Worm (Caenorhabditis elegans) whole organism, L2 larva: ENCODE results near the gene B0365.9.

ENCODE experiments used
- ceh-16 ChIP-seq: fragments of 150-350 bp; optimal IDR thresholded peaks from 2 replicates; lab custom pipeline; 2014; ENCODE audit warnings: missing biosample characterization, missing genetic modification characterization
- crh-2 ChIP-seq: sonication (generic microtip); optimal IDR thresholded peaks from 2 replicates; lab custom pipeline; 2017; ENCODE audit warnings: missing biosample characterization, missing genetic modification characterization
- dmd-4 ChIP-seq: sonication (generic microtip); optimal IDR thresholded peaks from 2 replicates; lab custom pipeline; 2017; ENCODE audit warnings: missing biosample characterization, missing genetic modification characterization
- egl-27 ChIP-seq: sonication (generic microtip); optimal IDR thresholded peaks from 3 replicates; lab custom pipeline; 2017; ENCODE audit warnings: missing biosample characterization, missing genetic modification reagents, missing genetic modification characterization
- elt-1 ChIP-seq: fragments of 150-350 bp; optimal IDR thresholded peaks from 2 replicates; lab custom pipeline; 2014; ENCODE audit warnings: missing biosample characterization, missing genetic modification characterization
- elt-3 ChIP-seq: sonication (generic microtip); optimal IDR thresholded peaks from 2 replicates; lab custom pipeline; 2017; ENCODE audit warnings: missing biosample characterization, missing genetic modification characterization
- fos-1 ChIP-seq: fragments of 150-350 bp; optimal IDR thresholded peaks from 2 replicates; lab custom pipeline; 2014; ENCODE audit warnings: missing biosample characterization, missing genetic modification characterization
- gmeb-1 ChIP-seq: fragments of 150-350 bp; optimal IDR thresholded peaks from 2 replicates; lab custom pipeline; 2014; ENCODE audit warnings: missing biosample characterization, missing genetic modification characterization
- lin-11 ChIP-seq: fragments of 150-350 bp; sonication (generic microtip); optimal IDR thresholded peaks from 2 replicates; lab custom pipeline; 2014; ENCODE audit warnings: missing biosample characterization, missing genetic modification characterization, inconsistent platforms, mixed read lengths
- lin-13 ChIP-seq: fragments of 150-350 bp; optimal IDR thresholded peaks from 2 replicates; lab custom pipeline; 2014; ENCODE audit warnings: missing biosample characterization, missing genetic modification reagents, missing genetic modification characterization
- lin-39 ChIP-seq: fragments of 150-350 bp; optimal IDR thresholded peaks from 2 replicates; lab custom pipeline; 2014; ENCODE audit warnings: missing biosample characterization, missing genetic modification reagents, missing genetic modification characterization
- lsy-2 ChIP-seq, 2 experiments: fragments of 150-350 bp in 1 of 2; sonication (generic microtip) in 1 of 2; optimal IDR thresholded peaks; 2 replicates each; lab custom pipeline; 2014 to 2017; ENCODE audit warnings: missing biosample characterization in 2 of 2, missing genetic modification characterization in 2 of 2
- mab-5 ChIP-seq: fragments of 150-350 bp; optimal IDR thresholded peaks from 2 replicates; lab custom pipeline; 2014; ENCODE audit warnings: missing biosample characterization, missing genetic modification characterization
- mdl-1 ChIP-seq, 2 experiments: fragments of 150-350 bp in 1 of 2; sonication (generic microtip) in 1 of 2; optimal IDR thresholded peaks; 2 replicates each; lab custom pipeline; 2017; ENCODE audit warnings: missing biosample characterization in 2 of 2, missing genetic modification characterization in 2 of 2
- nhr-12 ChIP-seq: fragments of 150-350 bp; optimal IDR thresholded peaks from 2 replicates; lab custom pipeline; 2014; ENCODE audit warnings: missing biosample characterization, missing genetic modification characterization
- nhr-129 ChIP-seq: fragments of 150-350 bp; optimal IDR thresholded peaks from 2 replicates; lab custom pipeline; 2014; ENCODE audit warnings: missing biosample characterization, missing genetic modification characterization
- nhr-21 ChIP-seq: fragments of 150-350 bp; optimal IDR thresholded peaks from 2 replicates; lab custom pipeline; 2014; ENCODE audit warnings: missing biosample characterization, missing genetic modification characterization
- nhr-23 ChIP-seq: fragments of 150-350 bp; optimal IDR thresholded peaks from 2 replicates; lab custom pipeline; 2014; ENCODE audit warnings: missing biosample characterization, missing genetic modification reagents, missing genetic modification characterization
- nhr-237 ChIP-seq: fragments of 150-350 bp; optimal IDR thresholded peaks from 2 replicates; lab custom pipeline; 2014; ENCODE audit warnings: missing biosample characterization, missing genetic modification characterization
- nhr-25 ChIP-seq: fragments of 150-350 bp; sonication (generic microtip); optimal IDR thresholded peaks from 3 replicates; lab custom pipeline; 2014; ENCODE audit warnings: missing biosample characterization, missing genetic modification characterization
- peb-1 ChIP-seq: fragments of 150-350 bp; optimal IDR thresholded peaks from 2 replicates; lab custom pipeline; 2014; ENCODE audit warnings: missing biosample characterization, missing genetic modification characterization
- sem-4 ChIP-seq: fragments of 150-350 bp; optimal IDR thresholded peaks from 2 replicates; lab custom pipeline; 2014; ENCODE audit warnings: missing biosample characterization, missing genetic modification reagents, missing genetic modification characterization
- skn-1 ChIP-seq: sonication (generic microtip); optimal IDR thresholded peaks from 2 replicates; lab custom pipeline; 2017; ENCODE audit warnings: missing biosample characterization, missing genetic modification characterization
- sma-3 ChIP-seq: sonication (generic microtip); optimal IDR thresholded peaks from 2 replicates; lab custom pipeline; 2016; ENCODE audit warnings: missing genetic modification reagents, missing genetic modification characterization, missing compliant biosample characterization
- sma-9 ChIP-seq, 2 experiments: fragments of 150-350 bp in 1 of 2; sonication (generic microtip) in 1 of 2; optimal IDR thresholded peaks; 2 replicates each; lab custom pipeline; 2014 to 2016; ENCODE audit warnings: missing genetic modification characterization in 2 of 2, mild to moderate bottlenecking in 1 of 2, missing biosample characterization in 1 of 2, missing compliant biosample characterization in 1 of 2, missing genetic modification reagents in 1 of 2, moderate library complexity in 1 of 2
- snpc-4 ChIP-seq: fragments of 150-350 bp; optimal IDR thresholded peaks from 2 replicates; lab custom pipeline; 2014; ENCODE audit warnings: missing biosample characterization, missing genetic modification characterization
- unc-55 ChIP-seq: fragments of 150-350 bp; sonication (generic microtip); optimal IDR thresholded peaks from 3 replicates; lab custom pipeline; 2014; ENCODE audit warnings: missing biosample characterization, missing genetic modification reagents, missing genetic modification characterization
- zag-1 ChIP-seq: fragments of 150-350 bp; optimal IDR thresholded peaks from 2 replicates; lab custom pipeline; 2014; ENCODE audit warnings: missing biosample characterization, missing genetic modification characterization
- ztf-11 ChIP-seq: sonication (generic microtip); optimal IDR thresholded peaks from 2 replicates; lab custom pipeline; 2017; ENCODE audit warnings: missing biosample characterization, missing genetic modification characterization

The B0365.9 gene

DNA sequence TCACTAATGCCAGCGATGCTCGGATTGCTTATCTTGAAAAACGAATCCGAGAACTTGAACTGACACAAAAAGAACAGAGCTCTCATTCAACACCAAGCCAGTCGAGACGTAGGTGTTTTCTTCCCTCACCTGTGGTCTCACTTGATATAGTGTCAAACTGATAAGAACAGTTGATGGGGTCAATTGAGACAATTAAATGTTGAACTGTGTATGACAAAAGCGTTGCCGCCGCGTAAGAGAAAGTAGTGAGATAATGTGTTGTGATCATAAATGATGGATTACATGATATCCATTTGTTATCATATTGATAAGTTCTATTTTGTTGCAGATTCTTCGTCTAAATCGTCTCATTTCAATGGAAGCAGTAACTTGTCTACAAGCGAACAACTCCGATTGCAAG lies 40.4 kb upstream of the B0365.9 start:
- TF ChIP-seq lin-11 (tag; lab: Kevin White, UChicago): no peak
- peak; percentile 47 for TF ChIP-seq sma-9 (GFP tag; optimal IDR thresholded peaks at IDR 0.05; lab: Kevin White, UChicago)
- no peak for TF ChIP-seq sma-9 (tag; optimal IDR thresholded peaks at IDR 0.05; lab: Kevin White, UChicago)
- TF ChIP-seq fos-1 (tag; lab: Kevin White, UChicago): peak; percentile 32

DNA sequence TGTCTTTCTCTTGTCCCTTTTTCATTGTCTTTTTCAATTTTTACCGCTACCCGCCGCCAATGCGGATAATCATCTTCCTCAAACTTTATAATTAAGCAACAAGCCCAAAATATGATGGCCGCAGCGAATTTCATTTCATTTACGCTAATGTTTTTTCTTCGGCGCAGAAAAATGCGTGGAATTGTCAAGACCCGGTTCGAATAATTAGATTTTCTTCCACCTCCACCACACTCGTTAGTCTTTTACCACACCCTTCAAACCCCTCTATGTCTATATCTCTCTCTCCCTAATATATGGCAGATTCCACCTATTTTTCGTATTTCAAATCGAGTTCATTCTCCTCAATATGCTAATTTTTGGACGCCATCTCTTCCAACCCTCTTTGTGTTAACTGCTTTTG lies 37.1 kb upstream of the B0365.9 start:
- TF ChIP-seq mdl-1 (tag; optimal IDR thresholded peaks at IDR 0.05; lab: Kevin White, UChicago) (no peak), peb-1 (no peak), lin-13 (GFP tag; lab: Kevin White, UChicago) (no peak), nhr-21 (tag; lab: Kevin White, UChicago) (no peak), sma-9 (GFP tag; optimal IDR thresholded peaks at IDR 0.05; lab: Kevin White, UChicago) (no peak), sma-9 (tag; optimal IDR thresholded peaks at IDR 0.05; lab: Kevin White, UChicago) (no peak), elt-1 (tag; lab: Kevin White, UChicago) (no peak), zag-1 (tag; lab: Kevin White, UChicago) (no peak), ztf-11 (tag; lab: Kevin White, UChicago) (no peak), fos-1 (tag; lab: Kevin White, UChicago) (no peak), skn-1 (tag; lab: Kevin White, UChicago) (no peak), mab-5 (tag; lab: Kevin White, UChicago) (no peak), lsy-2 (tag; optimal IDR thresholded peaks at IDR 0.05; lab: Kevin White, UChicago) (no peak), ceh-16 (tag; lab: Kevin White, UChicago) (no peak), nhr-25 (no peak), sem-4 (tag; lab: Kevin White, UChicago) (no peak), nhr-129 (no peak), lin-39 (tag; lab: Kevin White, UChicago) (no peak)
- TF ChIP-seq, all 48 proteins: peak for 0

DNA sequence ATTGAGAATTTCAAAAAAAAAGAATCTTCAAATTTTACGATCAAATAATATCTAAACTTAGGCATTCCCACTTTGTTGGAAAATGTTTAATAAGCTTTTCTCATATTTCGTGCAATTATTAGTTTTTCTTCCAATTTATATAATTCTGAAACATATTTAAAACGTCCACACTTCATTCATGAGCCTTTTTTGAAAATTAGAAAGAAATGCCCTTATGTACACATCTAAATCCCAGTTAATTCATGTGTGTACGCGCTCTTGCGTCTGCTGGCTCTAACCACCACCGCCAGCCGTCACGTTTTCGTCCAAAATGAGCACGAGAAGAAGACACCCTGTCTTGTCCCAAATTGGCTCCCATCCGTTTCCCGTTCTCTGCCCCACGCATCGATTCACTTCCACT lies 33.2 kb upstream of the B0365.9 start:
- no peak for TF ChIP-seq lsy-2 (tag; optimal IDR thresholded peaks at IDR 0.05; lab: Kevin White, UChicago)
- TF ChIP-seq egl-27 (tag; lab: Kevin White, UChicago): no peak
- peak; percentile 6 for TF ChIP-seq unc-55
- no peak for TF ChIP-seq fos-1 (tag; lab: Kevin White, UChicago)
- no peak for TF ChIP-seq elt-3 (tag; lab: Kevin White, UChicago)
- TF ChIP-seq lin-39 (tag; lab: Kevin White, UChicago): no peak
- TF ChIP-seq ceh-16 (tag; lab: Kevin White, UChicago): no peak
- TF ChIP-seq lin-13 (GFP tag; lab: Kevin White, UChicago): no peak
- no peak for TF ChIP-seq crh-2
- no peak for TF ChIP-seq skn-1 (tag; lab: Kevin White, UChicago)
- no peak for TF ChIP-seq dmd-4 (tag; lab: Kevin White, UChicago)
- no peak for TF ChIP-seq sma-9 (GFP tag; optimal IDR thresholded peaks at IDR 0.05; lab: Kevin White, UChicago)
- TF ChIP-seq sma-9 (tag; optimal IDR thresholded peaks at IDR 0.05; lab: Kevin White, UChicago): no peak
- peak; percentile 35 for TF ChIP-seq zag-1 (tag; lab: Kevin White, UChicago)
- TF ChIP-seq, all 48 proteins: peak for 2

DNA sequence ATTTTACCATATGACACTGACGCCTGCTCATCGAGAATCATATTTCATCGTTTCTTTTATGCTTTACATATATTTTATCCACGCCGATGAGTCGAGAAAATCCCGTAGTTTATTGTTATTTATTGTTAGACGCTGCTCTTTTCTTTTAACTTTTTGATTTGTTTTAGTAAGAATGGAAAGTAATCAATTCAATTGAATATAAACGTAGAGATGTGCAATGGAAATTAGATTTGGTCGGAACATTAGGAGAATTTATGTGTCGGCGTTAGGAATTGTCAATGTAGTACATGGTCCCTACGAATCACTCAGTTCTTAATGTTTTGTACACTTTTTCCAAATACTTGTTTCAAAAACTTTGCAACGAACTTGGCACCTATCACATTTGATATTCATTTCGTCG lies 31.9 kb upstream of the B0365.9 start:
- TF ChIP-seq nhr-129 (no peak), unc-55 (no peak), nhr-25 (no peak), nhr-237 (tag; lab: Kevin White, UChicago) (no peak)

DNA sequence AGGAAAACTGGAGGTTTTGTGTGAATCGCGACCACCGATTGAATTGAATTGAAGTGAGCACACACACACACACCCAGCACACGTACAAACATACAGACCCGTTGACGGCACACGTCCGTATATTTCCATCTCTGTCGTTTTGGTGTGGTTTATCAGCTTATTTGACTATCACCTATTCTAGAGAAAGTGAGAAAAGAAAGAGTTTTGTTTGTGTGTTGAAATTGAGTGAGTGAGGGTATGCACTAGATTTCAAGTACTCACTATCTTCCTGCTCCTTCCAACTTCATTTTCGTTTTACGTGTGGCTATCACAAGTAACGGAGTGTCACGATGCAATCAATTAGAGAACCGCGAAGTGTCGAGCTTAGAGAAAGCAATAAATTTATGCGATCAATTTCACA lies 30.5 kb upstream of the B0365.9 start:
- TF ChIP-seq sma-9 (GFP tag; optimal IDR thresholded peaks at IDR 0.05; lab: Kevin White, UChicago): peak; percentile 19
- TF ChIP-seq sma-9 (tag; optimal IDR thresholded peaks at IDR 0.05; lab: Kevin White, UChicago): no peak
- peak; percentile 19 for TF ChIP-seq crh-2
- peak; percentile 88 for TF ChIP-seq fos-1 (tag; lab: Kevin White, UChicago)
- TF ChIP-seq unc-55: no peak
- no peak for TF ChIP-seq nhr-12 (tag; lab: Kevin White, UChicago)
- peak; percentile 28 for TF ChIP-seq nhr-129
- peak; percentile 34 for TF ChIP-seq gmeb-1 (tag; lab: Kevin White, UChicago)
- peak; percentile 18 for TF ChIP-seq sma-3 (GFP tag; lab: Kevin White, UChicago)
- TF ChIP-seq nhr-23 (tag; lab: Kevin White, UChicago): no peak

DNA sequence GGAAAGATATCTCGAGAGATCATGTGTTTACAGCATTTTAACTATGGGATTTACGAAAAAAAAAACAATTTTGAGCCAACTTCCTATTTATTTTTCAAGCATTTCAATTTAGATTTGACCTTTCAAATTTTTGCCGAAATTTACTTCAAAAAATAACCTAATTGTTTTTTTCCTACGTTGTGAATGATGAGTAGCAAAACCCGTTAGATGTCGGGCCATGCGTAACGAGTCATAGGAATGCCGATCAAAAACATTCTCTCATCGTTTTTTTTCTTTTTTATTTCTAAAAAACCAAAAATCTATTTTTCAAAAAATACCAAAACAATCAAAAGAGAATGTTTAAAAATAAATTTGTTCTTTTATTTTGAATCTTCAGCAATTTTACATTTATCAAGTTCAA lies 29.5 kb upstream of the B0365.9 start:
- TF ChIP-seq snpc-4 (tag; lab: Kevin White, UChicago): peak; percentile 93
- TF ChIP-seq nhr-25: no peak
